In the genomic region with DNA sequence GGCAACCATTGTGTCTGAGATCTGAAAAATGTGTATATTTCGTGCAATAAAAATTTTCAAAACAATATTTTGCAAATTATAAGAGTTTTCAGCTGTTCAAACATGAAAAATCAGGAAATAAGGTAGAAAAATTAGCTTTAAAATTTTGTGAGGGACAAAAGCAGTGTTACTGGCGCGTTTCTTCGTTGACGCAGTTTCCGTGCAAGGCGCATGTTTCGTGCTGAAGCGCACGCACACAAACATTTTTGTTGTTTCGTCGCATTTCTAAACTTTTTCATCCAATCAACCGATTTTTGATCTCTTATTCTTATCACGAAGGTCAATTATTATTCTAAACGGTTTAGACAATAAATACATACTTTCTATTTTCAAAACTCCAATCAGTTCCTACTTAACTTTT, we compare ENCODE assay signal across 5 worm cellular contexts.
A peak's percentile ranks its signal among the peaks of the same experiment; 100 is the strongest.
TF ChIP-seq lines count a peak whose summit lies in the region.

Gene nifk-1 (minus strand): TSS at position 27 of the 400 bp plus-strand sequence.

TF ChIP-seq in whole organism, L1 larva, 84 proteins besides CTCF, POLR2A, EP300 and RAD21 (continues in another document):
- TF ChIP-seq lin-15B (tag; optimal IDR thresholded peaks at IDR 0.05; lab: Kevin White, UChicago) (peak; percentile 19), mep-1 (tag; optimal IDR thresholded peaks at IDR 0.05; lab: Kevin White, UChicago) (peak; percentile 68), egl-27 (tag; optimal IDR thresholded peaks at IDR 0.05; lab: Kevin White, UChicago) (no peak), fkh-8 (tag; optimal IDR thresholded peaks at IDR 0.05; lab: Kevin White, UChicago) (peak; percentile 12), lir-3 (tag; optimal IDR thresholded peaks at IDR 0.05; lab: Kevin White, UChicago; ENCODE audit: poor library complexity) (no peak), unc-86 (tag; optimal IDR thresholded peaks at IDR 0.05; lab: Kevin White, UChicago) (no peak), alr-1 (tag; optimal IDR thresholded peaks at IDR 0.05; lab: Kevin White, UChicago; ENCODE audit: borderline replicate concordance) (no peak), hlh-4 (tag; optimal IDR thresholded peaks at IDR 0.05; lab: Kevin White, UChicago) (no peak), elt-3 (tag; optimal IDR thresholded peaks at IDR 0.05; lab: Kevin White, UChicago) (peak in 2 of 6 experiments; percentile 55 to 81), aly-2 (tag; optimal IDR thresholded peaks at IDR 0.05; lab: Kevin White, UChicago) (no peak), grh-1 (GFP tag; IDR thresholded peaks at IDR 0.05; lab: Robert Waterston, UW) (no peak), hlh-17 (GFP tag; optimal IDR thresholded peaks at IDR 0.05; lab: Kevin White, UChicago; ENCODE audit: borderline replicate concordance) (no peak), nhr-90 (tag; optimal IDR thresholded peaks at IDR 0.05; lab: Kevin White, UChicago; ENCODE audit: poor library complexity) (peak; percentile 51), blmp-1 (tag; optimal IDR thresholded peaks at IDR 0.05; lab: Kevin White, UChicago) (peak; percentile 29), ceh-63 (GFP tag; optimal IDR thresholded peaks at IDR 0.05; lab: Kevin White, UChicago) (no peak), nhr-77 (tag; optimal IDR thresholded peaks at IDR 0.05; lab: Kevin White, UChicago) (peak; percentile 9), elt-2 (tag; optimal IDR thresholded peaks at IDR 0.05; lab: Kevin White, UChicago) (no peak)

TF ChIP-seq in whole organism, L3 larva, 47 proteins besides CTCF, POLR2A, EP300 and RAD21 (continues in another document):
- TF ChIP-seq hmg-11 (tag; optimal IDR thresholded peaks at IDR 0.05; lab: Kevin White, UChicago) (peak; percentile 74), nhr-28 (tag; optimal IDR thresholded peaks at IDR 0.05; lab: Kevin White, UChicago) (no peak), lin-15B (tag; optimal IDR thresholded peaks at IDR 0.05; lab: Kevin White, UChicago) (peak; percentile 70), nhr-77 (tag; optimal IDR thresholded peaks at IDR 0.05; lab: Kevin White, UChicago) (no peak), unc-39 (tag; optimal IDR thresholded peaks at IDR 0.05; lab: Kevin White, UChicago) (no peak), ama-1 (optimal IDR thresholded peaks at IDR 0.05; lab: Kevin White, UChicago) (peak; percentile 1), nhr-25 (tag; optimal IDR thresholded peaks at IDR 0.05; lab: Kevin White, UChicago) (peak; percentile 54), ceh-16 (tag; optimal IDR thresholded peaks at IDR 0.05; lab: Kevin White, UChicago) (no peak), jun-1 (tag; optimal IDR thresholded peaks at IDR 0.05; lab: Kevin White, UChicago) (peak; percentile 64), daf-12 (tag; optimal IDR thresholded peaks at IDR 0.05; lab: Kevin White, UChicago) (no peak), egl-27 (tag; optimal IDR thresholded peaks at IDR 0.05; lab: Kevin White, UChicago) (no peak), lin-39 (tag; optimal IDR thresholded peaks at IDR 0.05; lab: Kevin White, UChicago) (peak; percentile 55), mml-1 (tag; optimal IDR thresholded peaks at IDR 0.05; lab: Kevin White, UChicago) (no peak), nfya-1 (tag; optimal IDR thresholded peaks at IDR 0.05; lab: Kevin White, UChicago; ENCODE audit: insufficient read depth) (peak; percentile 65), aly-2 (tag; optimal IDR thresholded peaks at IDR 0.05; lab: Kevin White, UChicago) (no peak), nhr-43 (tag; optimal IDR thresholded peaks at IDR 0.05; lab: Kevin White, UChicago; ENCODE audit: poor library complexity, severe bottlenecking) (peak; percentile 6), mdl-1 (tag; optimal IDR thresholded peaks at IDR 0.05; lab: Kevin White, UChicago) (no peak), tbx-2 (tag; optimal IDR thresholded peaks at IDR 0.05; lab: Kevin White, UChicago) (no peak)

TF ChIP-seq in whole organism, early embryonic, 17 proteins besides CTCF, POLR2A, EP300 and RAD21:
- no peak for TF ChIP-seq hnd-1 (tag; optimal IDR thresholded peaks at IDR 0.05; lab: Kevin White, UChicago)
- no peak for TF ChIP-seq pes-1 (GFP tag; IDR thresholded peaks at IDR 0.05; lab: Robert Waterston, UW)
- TF ChIP-seq scrt-1 (GFP tag; IDR thresholded peaks at IDR 0.05; lab: Robert Waterston, UW): peak; percentile 34; the same call in 1 of the 2 replicates
- TF ChIP-seq F13C5.2 (tag; optimal IDR thresholded peaks at IDR 0.05; lab: Kevin White, UChicago): peak; percentile 60
- TF ChIP-seq flt-1 (GFP tag; IDR thresholded peaks at IDR 0.05; lab: Robert Waterston, UW): no peak
- no peak for TF ChIP-seq ceh-13 (GFP tag; optimal IDR thresholded peaks at IDR 0.05; lab: Kevin White, UChicago)
- TF ChIP-seq B0310.2 (tag; optimal IDR thresholded peaks at IDR 0.05; lab: Kevin White, UChicago): no peak
- TF ChIP-seq tbx-11 (GFP tag; IDR thresholded peaks at IDR 0.05; lab: Robert Waterston, UW): no peak
- TF ChIP-seq ets-7 (tag; optimal IDR thresholded peaks at IDR 0.05; lab: Kevin White, UChicago): no peak
- TF ChIP-seq hmbx-1 (tag; optimal IDR thresholded peaks at IDR 0.05; lab: Kevin White, UChicago): no peak
- TF ChIP-seq hmg-4 (GFP tag; optimal IDR thresholded peaks at IDR 0.05; lab: Kevin White, UChicago): no peak
- peak; percentile 38; the same call in 1 of the 2 replicates for TF ChIP-seq tbx-37 (GFP tag; conservative IDR thresholded peaks at IDR 0.05; lab: Robert Waterston, UW)
- TF ChIP-seq tra-4 (tag; optimal IDR thresholded peaks at IDR 0.05; lab: Kevin White, UChicago): no peak
- 0 out of 2 replicates have a peak, but pooled peaks have one; percentile 5 for TF ChIP-seq sea-1 (GFP tag; conservative IDR thresholded peaks at IDR 0.05; lab: Robert Waterston, UW)
- TF ChIP-seq aly-1 (tag; optimal IDR thresholded peaks at IDR 0.05; lab: Kevin White, UChicago): no peak
- TF ChIP-seq ceh-36 (tag; optimal IDR thresholded peaks at IDR 0.05; lab: Kevin White, UChicago): no peak
- no peak for TF ChIP-seq ama-1 (optimal IDR thresholded peaks at IDR 0.05; lab: Kevin White, UChicago)

TF ChIP-seq in whole organism, midembryonic, 9 proteins besides CTCF, POLR2A, EP300 and RAD21:
- TF ChIP-seq tab-1 (GFP tag; IDR thresholded peaks at IDR 0.05; lab: Robert Waterston, UW): no peak
- TF ChIP-seq ztf-23 (GFP tag; IDR thresholded peaks at IDR 0.05; lab: Robert Waterston, UW): peak; percentile 50; the same call in 1 of the 2 replicates
TF ChIP-seq in whole organism, midembryonic: peak in this region for 1.

TF ChIP-seq in whole organism, young adult, 124 proteins besides CTCF, POLR2A, EP300 and RAD21 (continues in another document):
- TF ChIP-seq dox-1 (GFP tag; IDR thresholded peaks at IDR 0.05; lab: Robert Waterston, UW) (peak; percentile 84), K12H6.12 (tag; optimal IDR thresholded peaks at IDR 0.05; lab: Kevin White, UChicago) (peak; percentile 22), egrh-3 (GFP tag; IDR thresholded peaks at IDR 0.05; lab: Robert Waterston, UW) (no peak), ccch-3 (GFP tag; optimal IDR thresholded peaks at IDR 0.05; lab: Kevin White, UChicago) (no peak), Y67H2A.10 (GFP tag; conservative IDR thresholded peaks at IDR 0.05; lab: Robert Waterston, UW) (no peak), hrde-1 (tag; optimal IDR thresholded peaks at IDR 0.05; lab: Kevin White, UChicago; ENCODE audit: borderline replicate concordance) (no peak), dpl-1 (GFP tag; optimal IDR thresholded peaks at IDR 0.05; lab: Kevin White, UChicago) (peak; percentile 34), lsl-1 (GFP tag; optimal IDR thresholded peaks at IDR 0.05; lab: Kevin White, UChicago) (peak; percentile 66), let-607 (tag; optimal IDR thresholded peaks at IDR 0.05; lab: Kevin White, UChicago) (peak in 1 of 2 experiments; percentile 22), nhr-80 (tag; optimal IDR thresholded peaks at IDR 0.05; lab: Kevin White, UChicago) (peak; percentile 79), mel-28 (tag; optimal IDR thresholded peaks at IDR 0.05; lab: Kevin White, UChicago; ENCODE audit: borderline replicate concordance) (no peak), F33H1.4 (GFP tag; IDR thresholded peaks at IDR 0.05; lab: Robert Waterston, UW) (peak; percentile 44), ztf-25 (GFP tag; IDR thresholded peaks at IDR 0.05; lab: Robert Waterston, UW) (no peak), bed-2 (GFP tag; IDR thresholded peaks at IDR 0.05; lab: Robert Waterston, UW) (no peak), efl-1 (GFP tag; optimal IDR thresholded peaks at IDR 0.05; lab: Kevin White, UChicago) (peak; percentile 56), die-1 (tag; optimal IDR thresholded peaks at IDR 0.05; lab: Kevin White, UChicago) (no peak), tbp1 (GFP tag; optimal IDR thresholded peaks at IDR 0.05; lab: Kevin White, UChicago) (peak; percentile 46), pbrm-1 (GFP tag; IDR thresholded peaks at IDR 0.05; lab: Robert Waterston, UW) (0 out of 2 replicates have a peak, but pooled peaks have one; percentile 54), attf-5 (GFP tag; optimal IDR thresholded peaks at IDR 0.05; lab: Kevin White, UChicago) (peak; percentile 86), F39B2.1 (GFP tag; IDR thresholded peaks at IDR 0.05; lab: Robert Waterston, UW) (no peak), attf-6 (GFP tag; IDR thresholded peaks at IDR 0.05; lab: Robert Waterston, UW) (no peak), nhr-179 (tag; optimal IDR thresholded peaks at IDR 0.05; lab: Kevin White, UChicago) (no peak), aptf-3 (GFP tag; IDR thresholded peaks at IDR 0.05; lab: Robert Waterston, UW) (no peak), B0336.3 (GFP tag; IDR thresholded peaks at IDR 0.05; lab: Robert Waterston, UW) (0 out of 2 replicates have a peak, but pooled peaks have one; percentile 28), nhr-120 (GFP tag; IDR thresholded peaks at IDR 0.05; lab: Robert Waterston, UW) (no peak), athp-1 (tag; optimal IDR thresholded peaks at IDR 0.05; lab: Kevin White, UChicago) (no peak), nhr-90 (tag; optimal IDR thresholded peaks at IDR 0.05; lab: Kevin White, UChicago) (no peak), snpc-3.4 (tag; optimal IDR thresholded peaks at IDR 0.05; lab: Kevin White, UChicago) (peak; percentile 23), lin-35 (GFP tag; optimal IDR thresholded peaks at IDR 0.05; lab: Kevin White, UChicago) (peak in 1 of 3 experiments; percentile 47), rcor-1 (GFP tag; IDR thresholded peaks at IDR 0.05; lab: Robert Waterston, UW) (no peak), ztf-22 (GFP tag; optimal IDR thresholded peaks at IDR 0.05; lab: Kevin White, UChicago) (no peak), F23B12.7 (tag; optimal IDR thresholded peaks at IDR 0.05; lab: Kevin White, UChicago; ENCODE audit: insufficient read depth) (peak; percentile 57), nfyb-1 (GFP tag; IDR thresholded peaks at IDR 0.05; lab: Robert Waterston, UW) (peak; percentile 56; the same call in 1 of the 2 replicates), mcd-1 (GFP tag; IDR thresholded peaks at IDR 0.05; lab: Robert Waterston, UW) (peak; percentile 67), F57C9.4 (tag; optimal IDR thresholded peaks at IDR 0.05; lab: Kevin White, UChicago) (no peak), cebp-1 (GFP tag; IDR thresholded peaks at IDR 0.05; lab: Robert Waterston, UW) (no peak), cebp-1 (tag; optimal IDR thresholded peaks at IDR 0.05; lab: Kevin White, UChicago) (peak; percentile 58), ceh-79 (tag; optimal IDR thresholded peaks at IDR 0.05; lab: Kevin White, UChicago) (no peak)

Comparison
In these comparisons a context has a peak if more than half of its experiments do, and no peak if none do; other contexts are left out.
1. Of the 8 proteins assayed by ChIP-seq in both whole organism, young adult and whole organism, L1 larva: peak only in whole organism, young adult: none; only in whole organism, L1 larva: nhr-90 and unc-130; in both: dpl-1, efl-1 and snpc-4; in neither: 2; mixed calls (peak in some experiments, not most) for 1.